4 fruit fly cellular contexts compared by ENCODE assay signal in the genomic region with DNA sequence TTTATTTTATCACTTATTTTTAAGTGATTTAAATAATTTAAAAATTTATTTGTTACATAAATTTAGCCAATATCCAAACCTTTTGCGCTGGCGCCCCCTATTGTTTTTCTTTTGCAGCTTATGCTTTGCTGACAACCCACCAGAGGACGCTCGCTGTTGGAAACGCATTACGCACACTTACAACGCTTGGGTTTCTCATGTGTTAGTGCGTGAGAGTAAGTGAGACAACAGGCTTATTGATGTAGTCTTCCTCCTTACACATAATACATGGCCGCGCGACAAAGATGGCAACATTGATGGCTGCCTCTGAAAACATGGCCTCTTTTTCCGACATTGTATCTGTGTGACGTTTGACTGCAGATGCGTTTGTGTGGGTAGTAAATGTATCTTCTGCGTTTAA.
A peak's percentile ranks its signal among the peaks of the same experiment; 100 is the strongest.
TF ChIP-seq lines count a peak whose summit lies in the region.

No protein-coding gene starts in this region.

TF ChIP-seq in whole organism, adult, 20 proteins besides CTCF, POLR2A, EP300 and RAD21 (continued from another document):
- TF ChIP-seq CG1620 (GFP tag; optimal IDR thresholded peaks at IDR 0.05; lab: Kevin White, UChicago) (peak; percentile 38), Mnt (GFP tag; optimal IDR thresholded peaks at IDR 0.05; lab: Kevin White, UChicago) (no peak), tj (GFP tag; optimal IDR thresholded peaks at IDR 0.05; lab: Kevin White, UChicago) (no peak)

TF ChIP-seq in whole organism, embryonic, 481 proteins besides CTCF, POLR2A, EP300 and RAD21 (continued from another document and continues in another):
- TF ChIP-seq Lim3 (GFP tag; IDR thresholded peaks at IDR 0.05; lab: Robert Waterston, UW): no peak
- peak; percentile 68 for TF ChIP-seq Abd-B (GFP tag; optimal IDR thresholded peaks at IDR 0.05; lab: Kevin White, UChicago)
- peak; percentile 56 for TF ChIP-seq gem (tag; optimal IDR thresholded peaks at IDR 0.05; lab: Kevin White, UChicago)
- TF ChIP-seq Nf-YC (tag; optimal IDR thresholded peaks at IDR 0.05; lab: Kevin White, UChicago): peak; percentile 96
- TF ChIP-seq CG18619 (GFP tag; optimal IDR thresholded peaks at IDR 0.05; lab: Kevin White, UChicago): peak; percentile 15
- TF ChIP-seq tin (GFP tag; optimal IDR thresholded peaks at IDR 0.05; lab: Kevin White, UChicago): peak; percentile 75
- peak; percentile 84 for TF ChIP-seq Rfx (GFP tag; IDR thresholded peaks at IDR 0.05; lab: Robert Waterston, UW)
- peak; percentile 65 for TF ChIP-seq ara (GFP tag; IDR thresholded peaks at IDR 0.05; lab: Robert Waterston, UW)
- peak; percentile 67 for TF ChIP-seq H15 (GFP tag; IDR thresholded peaks at IDR 0.05; lab: Robert Waterston, UW)
- TF ChIP-seq CG1529 (GFP tag; optimal IDR thresholded peaks at IDR 0.05; lab: Kevin White, UChicago): no peak
- TF ChIP-seq CG3838 (GFP tag; optimal IDR thresholded peaks at IDR 0.05; lab: Kevin White, UChicago): no peak
- peak; percentile 8 for TF ChIP-seq ERR (GFP tag; optimal IDR thresholded peaks at IDR 0.05; lab: Kevin White, UChicago)
- no peak for TF ChIP-seq ham (GFP tag; IDR thresholded peaks at IDR 0.05; lab: Robert Waterston, UW)
- TF ChIP-seq zfh1 (GFP tag; IDR thresholded peaks at IDR 0.05; lab: Robert Waterston, UW): peak; percentile 88
- TF ChIP-seq CG12104 (GFP tag; optimal IDR thresholded peaks at IDR 0.05; lab: Kevin White, UChicago): peak; percentile 20
- peak; percentile 95 for TF ChIP-seq CG1832 (GFP tag; optimal IDR thresholded peaks at IDR 0.05; lab: Kevin White, UChicago)
- peak; percentile 56 for TF ChIP-seq CG10209 (GFP tag; optimal IDR thresholded peaks at IDR 0.05; lab: Kevin White, UChicago)
- no peak for TF ChIP-seq BEAF-32 (GFP tag; optimal IDR thresholded peaks at IDR 0.05; lab: Kevin White, UChicago)
- TF ChIP-seq Hmx (GFP tag; optimal IDR thresholded peaks at IDR 0.05; lab: Kevin White, UChicago): no peak
- TF ChIP-seq C15 (GFP tag; IDR thresholded peaks at IDR 0.05; lab: Robert Waterston, UW): no peak
- TF ChIP-seq Deaf1 (tag; optimal IDR thresholded peaks at IDR 0.05; lab: Kevin White, UChicago): peak; percentile 65
- TF ChIP-seq CG15696 (tag; optimal IDR thresholded peaks at IDR 0.05; lab: Kevin White, UChicago): peak; percentile 53
- peak; percentile 49 for TF ChIP-seq PHDP (tag; optimal IDR thresholded peaks at IDR 0.05; lab: Kevin White, UChicago)
- TF ChIP-seq CG13775 (GFP tag; optimal IDR thresholded peaks at IDR 0.05; lab: Kevin White, UChicago): peak; percentile 53
- TF ChIP-seq CG12769 (tag; optimal IDR thresholded peaks at IDR 0.05; lab: Kevin White, UChicago): no peak
- TF ChIP-seq CG15601 (tag; optimal IDR thresholded peaks at IDR 0.05; lab: Kevin White, UChicago): peak; percentile 26
- peak; percentile 13 for TF ChIP-seq CG33213 (GFP tag; optimal IDR thresholded peaks at IDR 0.05; lab: Kevin White, UChicago)
- TF ChIP-seq slou (GFP tag; optimal IDR thresholded peaks at IDR 0.05; lab: Kevin White, UChicago): no peak
- TF ChIP-seq ssp (GFP tag; IDR thresholded peaks at IDR 0.05; lab: Robert Waterston, UW): peak; percentile 47
- TF ChIP-seq CG10267 (tag; optimal IDR thresholded peaks at IDR 0.05; lab: Kevin White, UChicago): peak; percentile 41
- TF ChIP-seq CG11695 (GFP tag; IDR thresholded peaks at IDR 0.05; lab: Robert Waterston, UW): no peak
- TF ChIP-seq CG8944 (GFP tag; optimal IDR thresholded peaks at IDR 0.05; lab: Kevin White, UChicago): peak; percentile 44
- no peak for TF ChIP-seq CG11560 (tag; IDR thresholded peaks at IDR 0.05; lab: Robert Waterston, UW)
- peak; percentile 73 for TF ChIP-seq HLHmδ (GFP tag; optimal IDR thresholded peaks at IDR 0.05; lab: Kevin White, UChicago)
- TF ChIP-seq Opbp (GFP tag; IDR thresholded peaks at IDR 0.05; lab: Robert Waterston, UW; ENCODE audit: partially characterized antibody): peak; percentile 84
- no peak for TF ChIP-seq row (GFP tag; IDR thresholded peaks at IDR 0.05; lab: Robert Waterston, UW)
- no peak for TF ChIP-seq CG6813 (GFP tag; optimal IDR thresholded peaks at IDR 0.05; lab: Kevin White, UChicago)
- peak; percentile 71 for TF ChIP-seq Bgb (GFP tag; IDR thresholded peaks at IDR 0.05; lab: Robert Waterston, UW; ENCODE audit: partially characterized antibody)
- no peak for TF ChIP-seq bigmax (GFP tag; optimal IDR thresholded peaks at IDR 0.05; lab: Kevin White, UChicago)
- TF ChIP-seq CG4854 (GFP tag; optimal IDR thresholded peaks at IDR 0.05; lab: Kevin White, UChicago): no peak
- peak; percentile 67 for TF ChIP-seq CG3847 (GFP tag; IDR thresholded peaks at IDR 0.05; lab: Robert Waterston, UW)
- peak; percentile 23; the same call in 1 of the 2 replicates for TF ChIP-seq CG11085 (GFP tag; IDR thresholded peaks at IDR 0.05; lab: Robert Waterston, UW)

TF ChIP-seq in whole organism, prepupa, 60 proteins besides CTCF, POLR2A, EP300 and RAD21 (continued from another document):
- TF ChIP-seq CG6854 (GFP tag; optimal IDR thresholded peaks at IDR 0.05; lab: Kevin White, UChicago) (no peak), dsx (GFP tag; optimal IDR thresholded peaks at IDR 0.05; lab: Kevin White, UChicago; ENCODE audit: poor library complexity, severe bottlenecking) (peak; percentile 90), Smox (GFP tag; optimal IDR thresholded peaks at IDR 0.05; lab: Kevin White, UChicago) (peak; percentile 18), CG6276 (GFP tag; optimal IDR thresholded peaks at IDR 0.05; lab: Kevin White, UChicago) (no peak), pdm3 (GFP tag; optimal IDR thresholded peaks at IDR 0.05; lab: Kevin White, UChicago) (peak; percentile 40), acj6 (GFP tag; optimal IDR thresholded peaks at IDR 0.05; lab: Kevin White, UChicago) (peak; percentile 26), CG11762 (GFP tag; optimal IDR thresholded peaks at IDR 0.05; lab: Kevin White, UChicago; ENCODE audit: insufficient read depth) (no peak), CG10669 (GFP tag; optimal IDR thresholded peaks at IDR 0.05; lab: Kevin White, UChicago) (no peak), Lpt (GFP tag; optimal IDR thresholded peaks at IDR 0.05; lab: Kevin White, UChicago) (no peak), spab (GFP tag; optimal IDR thresholded peaks at IDR 0.05; lab: Kevin White, UChicago) (no peak), Eip78C (GFP tag; lab: Kevin White, UChicago) (peak; percentile 71), CG11902 (GFP tag; optimal IDR thresholded peaks at IDR 0.05; lab: Kevin White, UChicago) (no peak), CG3919 (GFP tag; optimal IDR thresholded peaks at IDR 0.05; lab: Kevin White, UChicago) (peak; percentile 44), Hr39 (GFP tag; optimal IDR thresholded peaks at IDR 0.05; lab: Kevin White, UChicago) (peak; percentile 56), CG6808 (GFP tag; optimal IDR thresholded peaks at IDR 0.05; lab: Kevin White, UChicago) (no peak), Blimp-1 (GFP tag; optimal IDR thresholded peaks at IDR 0.05; lab: Kevin White, UChicago) (no peak), svp (GFP tag; lab: Kevin White, UChicago) (peak; percentile 77), topi (GFP tag; optimal IDR thresholded peaks at IDR 0.05; lab: Kevin White, UChicago) (peak; percentile 20), CG8319 (GFP tag; optimal IDR thresholded peaks at IDR 0.05; lab: Kevin White, UChicago) (peak; percentile 20), lz (GFP tag; optimal IDR thresholded peaks at IDR 0.05; lab: Kevin White, UChicago) (peak; percentile 40), CG8119 (GFP tag; IDR thresholded peaks at IDR 0.05; lab: Robert Waterston, UW) (no peak), CG11294 (GFP tag; IDR thresholded peaks at IDR 0.05; lab: Robert Waterston, UW) (no peak), CG10631 (GFP tag; optimal IDR thresholded peaks at IDR 0.05; lab: Kevin White, UChicago) (no peak), salr (GFP tag; optimal IDR thresholded peaks at IDR 0.05; lab: Kevin White, UChicago) (peak in 1 of 2 experiments; percentile 40), CG16779 (tag; optimal IDR thresholded peaks at IDR 0.05; lab: Kevin White, UChicago) (no peak), dac (GFP tag; optimal IDR thresholded peaks at IDR 0.05; lab: Kevin White, UChicago) (peak; percentile 21), CG6163 (GFP tag; IDR thresholded peaks at IDR 0.05; lab: Robert Waterston, UW) (peak; percentile 52; the same call in 1 of the 3 replicates), achi (GFP tag; optimal IDR thresholded peaks at IDR 0.05; lab: Kevin White, UChicago) (peak; percentile 0), CG32006 (GFP tag; optimal IDR thresholded peaks at IDR 0.05; lab: Kevin White, UChicago) (peak; percentile 8), fd85E (GFP tag; optimal IDR thresholded peaks at IDR 0.05; lab: Kevin White, UChicago) (no peak), CG34406 (GFP tag; optimal IDR thresholded peaks at IDR 0.05; lab: Kevin White, UChicago) (peak; percentile 18), Eip75B (GFP tag; optimal IDR thresholded peaks at IDR 0.05; lab: Kevin White, UChicago) (peak; percentile 21), esn (GFP tag; optimal IDR thresholded peaks at IDR 0.05; lab: Kevin White, UChicago) (peak; percentile 44), Sox14 (GFP tag; optimal IDR thresholded peaks at IDR 0.05; lab: Kevin White, UChicago) (peak; percentile 47), CG4318 (GFP tag; optimal IDR thresholded peaks at IDR 0.05; lab: Kevin White, UChicago) (no peak), CG1621 (tag; optimal IDR thresholded peaks at IDR 0.05; lab: Kevin White, UChicago) (no peak), Met (GFP tag; optimal IDR thresholded peaks at IDR 0.05; lab: Kevin White, UChicago) (no peak), CG9139 (GFP tag; optimal IDR thresholded peaks at IDR 0.05; lab: Kevin White, UChicago) (no peak), Hr38 (GFP tag; optimal IDR thresholded peaks at IDR 0.05; lab: Kevin White, UChicago) (no peak), CG3032 (tag; optimal IDR thresholded peaks at IDR 0.05; lab: Kevin White, UChicago) (peak; percentile 16), eg (GFP tag; IDR thresholded peaks at IDR 0.05; lab: Robert Waterston, UW) (no peak), Ets21C (GFP tag; optimal IDR thresholded peaks at IDR 0.05; lab: Kevin White, UChicago) (no peak)

TF ChIP-seq in whole organism, wandering third instar larva, 38 proteins besides CTCF, POLR2A, EP300 and RAD21 (continued from another document):
- TF ChIP-seq Hr83 (GFP tag; optimal IDR thresholded peaks at IDR 0.05; lab: Kevin White, UChicago; ENCODE audit: poor library complexity, severe bottlenecking): peak; percentile 42
- TF ChIP-seq GATAd (GFP tag; optimal IDR thresholded peaks at IDR 0.05; lab: Kevin White, UChicago): no peak
- TF ChIP-seq Rel (GFP tag; optimal IDR thresholded peaks at IDR 0.05; lab: Kevin White, UChicago): no peak
- TF ChIP-seq Rel (tag; optimal IDR thresholded peaks at IDR 0.05; lab: Kevin White, UChicago): no peak
- TF ChIP-seq fru (GFP tag; optimal IDR thresholded peaks at IDR 0.05; lab: Kevin White, UChicago): peak; percentile 1
- no peak for TF ChIP-seq CG32264 (GFP tag; optimal IDR thresholded peaks at IDR 0.05; lab: Kevin White, UChicago)
- peak; percentile 59 for TF ChIP-seq Dif (GFP tag; optimal IDR thresholded peaks at IDR 0.05; lab: Kevin White, UChicago; ENCODE audit: partially characterized antibody)
- TF ChIP-seq dl (GFP tag; optimal IDR thresholded peaks at IDR 0.05; lab: Kevin White, UChicago; ENCODE audit: insufficient read depth in 1 of 2, partially characterized antibody in 2 of 2): peak in 1 of 2 experiments; percentile 32
- no peak for TF ChIP-seq dsf (GFP tag; optimal IDR thresholded peaks at IDR 0.05; lab: Kevin White, UChicago; ENCODE audit: borderline replicate concordance)
- no peak for TF ChIP-seq dmrt93B (GFP tag; optimal IDR thresholded peaks at IDR 0.05; lab: Kevin White, UChicago)
- TF ChIP-seq sage (GFP tag; optimal IDR thresholded peaks at IDR 0.05; lab: Kevin White, UChicago): no peak
